Worm (Caenorhabditis elegans) whole organism, late embryonic: Measurements from ENCODE around the gene pqn-35.

Source experiments
- ama-1 ChIP-seq: fragments of 150-350 bp; optimal IDR thresholded peaks from 2 replicates; lab custom pipeline; 2014
- ceh-6 ChIP-seq: fragments of 200-800 bp; sonication (Bioruptor generic); optimal IDR thresholded peaks from 2 replicates; lab custom pipeline; 2018; ENCODE audit warnings: mild to moderate bottlenecking, missing genetic modification characterization, missing compliant biosample characterization
- ceh-9 ChIP-seq: sonication (generic microtip); optimal IDR thresholded peaks from 2 replicates; lab custom pipeline; 2016; ENCODE audit warnings: mild to moderate bottlenecking, missing genetic modification characterization, inconsistent platforms, missing compliant biosample characterization
- dmd-4 ChIP-seq: sonication (generic microtip); optimal IDR thresholded peaks from 2 replicates; lab custom pipeline; 2016; ENCODE audit warnings: borderline replicate concordance, missing genetic modification characterization, missing compliant biosample characterization
- dve-1 ChIP-seq: sonication (generic microtip); optimal IDR thresholded peaks from 2 replicates; lab custom pipeline; 2017; ENCODE audit warnings: antibody characterized with exemption, mild to moderate bottlenecking, missing genetic modification characterization, missing compliant biosample characterization
- eyg-1 ChIP-seq: sonication (generic microtip); optimal IDR thresholded peaks from 2 replicates; lab custom pipeline; 2016; ENCODE audit warnings: missing genotype, missing genetic modification characterization, missing compliant biosample characterization
- fkh-10 ChIP-seq: fragments of 150-350 bp; optimal IDR thresholded peaks from 2 replicates; lab custom pipeline; 2014; ENCODE audit warnings: missing biosample characterization, missing genetic modification reagents, missing genetic modification characterization
- hlh-13 ChIP-seq: fragments of 200-800 bp; sonication (Bioruptor generic); optimal IDR thresholded peaks from 2 replicates; lab custom pipeline; 2018; ENCODE audit warnings: mild to moderate bottlenecking, missing genetic modification characterization, missing compliant biosample characterization
- lim-6 ChIP-seq: sonication (generic microtip); optimal IDR thresholded peaks from 2 replicates; lab custom pipeline; 2016; ENCODE audit warnings: missing genetic modification characterization, missing compliant biosample characterization
- mec-3 ChIP-seq: sonication (generic microtip); optimal IDR thresholded peaks from 2 replicates; lab custom pipeline; 2016; ENCODE audit warnings: borderline replicate concordance, missing genetic modification characterization, missing compliant biosample characterization
- pax-1 ChIP-seq: fragments of 150-350 bp; optimal IDR thresholded peaks from 2 replicates; lab custom pipeline; 2014; ENCODE audit warnings: missing biosample characterization, missing genetic modification characterization
- pha-2 ChIP-seq: sonication (generic microtip); optimal IDR thresholded peaks from 2 replicates; lab custom pipeline; 2017; ENCODE audit warnings: mild to moderate bottlenecking, missing genetic modification characterization, missing compliant biosample characterization
- pqm-1 ChIP-seq: sonication (generic microtip); optimal IDR thresholded peaks from 2 replicates; lab custom pipeline; 2016; ENCODE audit warnings: missing genetic modification characterization, missing compliant biosample characterization
- unc-55 ChIP-seq: sonication (generic microtip); optimal IDR thresholded peaks from 2 replicates; lab custom pipeline; 2017; ENCODE audit warnings: missing biosample characterization, missing genetic modification reagents, missing genetic modification characterization

ce11 chrII:4663186-4663585 is 50.4 kb downstream of the pqn-35 start, which contains the start of gene T05A7.12:
- TF ChIP-seq ama-1 (lab: Kevin White, UChicago) = no peak
- no peak for TF ChIP-seq hlh-13
- no peak for TF ChIP-seq mec-3 (tag; lab: Kevin White, UChicago)
- TF ChIP-seq eyg-1 (tag; lab: Kevin White, UChicago) = no peak
- no peak for TF ChIP-seq lim-6 (tag; lab: Kevin White, UChicago)
- TF ChIP-seq dve-1 (tag; lab: Kevin White, UChicago) = no peak
- no peak for TF ChIP-seq ceh-9
- TF ChIP-seq fkh-10 (GFP tag; lab: Kevin White, UChicago) = no peak
- no peak for TF ChIP-seq unc-55 (GFP tag; lab: Kevin White, UChicago)
- TF ChIP-seq dmd-4 (tag; lab: Kevin White, UChicago) = no peak
- TF ChIP-seq pha-2 (tag; lab: Kevin White, UChicago) = no peak
- TF ChIP-seq pax-1 (tag; lab: Kevin White, UChicago) = no peak
- no peak for TF ChIP-seq pqm-1 (tag; lab: Kevin White, UChicago)
- TF ChIP-seq ceh-6 (GFP tag; lab: Kevin White, UChicago) = no peak
